Worm (Caenorhabditis elegans) whole organism, L1 larva: ENCODE results near the gene pir-1.

ENCODE experiments used
- C16A3.4 ChIP-seq: fragments of 150-350 bp; optimal IDR thresholded peaks from 2 replicates; lab custom pipeline; 2014; ENCODE audit warnings: missing biosample characterization, missing genetic modification characterization
- Y116A8C.19 ChIP-seq: sonication (generic microtip); optimal IDR thresholded peaks from 2 replicates; lab custom pipeline; 2016; ENCODE audit warnings: missing compliant biosample characterization, missing genetic modification characterization, borderline replicate concordance
- aha-1 ChIP-seq: fragments of 150-350 bp; optimal IDR thresholded peaks from 2 replicates; lab custom pipeline; 2014; ENCODE audit warnings: missing biosample characterization, missing genetic modification characterization
- alr-1 ChIP-seq: fragments of 200-800 bp; sonication (Bioruptor generic); optimal IDR thresholded peaks from 2 replicates; lab custom pipeline; 2018; ENCODE audit warnings: borderline replicate concordance, mild to moderate bottlenecking, missing genetic modification characterization, missing compliant biosample characterization
- ceh-8 ChIP-seq: fragments of 200-800 bp; sonication (Bioruptor generic); optimal IDR thresholded peaks from 2 replicates; lab custom pipeline; 2018; ENCODE audit warnings: mild to moderate bottlenecking, missing genetic modification characterization, moderate library complexity, missing compliant biosample characterization
- ceh-90 ChIP-seq: sonication (generic microtip); optimal IDR thresholded peaks from 2 replicates; lab custom pipeline; 2016; ENCODE audit warnings: missing genetic modification characterization, missing compliant biosample characterization
- ces-1 ChIP-seq: fragments of 150-350 bp; optimal IDR thresholded peaks from 2 replicates; lab custom pipeline; 2014; ENCODE audit warnings: missing biosample characterization, missing genetic modification reagents, missing genetic modification characterization
- dsc-1 ChIP-seq: sonication (generic microtip); optimal IDR thresholded peaks from 2 replicates; lab custom pipeline; 2016; ENCODE audit warnings: mild to moderate bottlenecking, missing genetic modification characterization, missing compliant biosample characterization
- efl-1 ChIP-seq, 4 experiments: fragments of 150-350 bp; optimal IDR thresholded peaks in 3 of 4; peaks in 1 of 4; 1 replicate in 1 of 4; 2 replicates in 3 of 4; lab custom pipeline; 2014; ENCODE audit warnings: missing biosample characterization in 2 of 4, missing genetic modification characterization in 2 of 4, missing genetic modification reagents in 2 of 4
- egl-27 ChIP-seq, 2 experiments: fragments of 150-350 bp in 1 of 2; sonication (generic microtip); optimal IDR thresholded peaks; 3 replicates each; lab custom pipeline; 2017 to 2018; ENCODE audit warnings: missing biosample characterization in 2 of 2, missing genetic modification characterization in 2 of 2, missing genetic modification reagents in 2 of 2
- elt-2 ChIP-seq: sonication (generic microtip); optimal IDR thresholded peaks from 2 replicates; lab custom pipeline; 2016; ENCODE audit warnings: missing genetic modification characterization, mild to moderate bottlenecking, inconsistent platforms, missing compliant biosample characterization, missing genetic modification reagents
- elt-3 ChIP-seq, 6 experiments: fragments of 150-350 bp in 1 of 6; sonication (generic microtip); optimal IDR thresholded peaks; 2 replicates each; lab custom pipeline; 2017 to 2018; ENCODE audit warnings: missing biosample characterization in 6 of 6, missing genetic modification characterization in 6 of 6, inconsistent platforms in 1 of 6
- fkh-4 ChIP-seq: sonication (generic microtip); optimal IDR thresholded peaks from 2 replicates; lab custom pipeline; 2016; ENCODE audit warnings: missing compliant biosample characterization, missing genetic modification characterization, borderline replicate concordance
- hpl-2 ChIP-seq: fragments of 150-350 bp; optimal IDR thresholded peaks from 2 replicates; lab custom pipeline; 2014; ENCODE audit warnings: missing biosample characterization, missing genetic modification reagents, missing genetic modification characterization
- isw-1 ChIP-seq: fragments of 200-800 bp; sonication (Bioruptor generic); IDR thresholded peaks from 2 replicates; pipeline ENCODE4 v1.3.6; 2022; ENCODE audit warnings: missing genetic modification characterization, missing compliant biosample characterization
- lin-13 ChIP-seq: fragments of 150-350 bp; optimal IDR thresholded peaks from 2 replicates; lab custom pipeline; 2014; ENCODE audit warnings: missing biosample characterization, missing genetic modification reagents, missing genetic modification characterization
- lin-14 ChIP-seq: fragments of 200-800 bp; sonication (Bioruptor generic); optimal IDR thresholded peaks from 2 replicates; lab custom pipeline; 2018; ENCODE audit warnings: mild to moderate bottlenecking, missing genetic modification characterization, moderate library complexity, missing compliant biosample characterization
- lin-35 ChIP-seq, 2 experiments: fragments of 150-350 bp; optimal IDR thresholded peaks; 2 replicates each; lab custom pipeline; 2014; ENCODE audit warnings: missing biosample characterization in 2 of 2, missing genetic modification characterization in 2 of 2, missing genetic modification reagents in 2 of 2
- lin-39 ChIP-seq: fragments of 150-350 bp; optimal IDR thresholded peaks from 2 replicates; lab custom pipeline; 2014; ENCODE audit warnings: missing biosample characterization, missing genetic modification reagents, missing genetic modification characterization
- lir-3 ChIP-seq: sonication (generic microtip); optimal IDR thresholded peaks from 2 replicates; lab custom pipeline; 2016; ENCODE audit warnings: mild to moderate bottlenecking, missing genetic modification characterization, moderate library complexity, missing compliant biosample characterization; ENCODE audit not compliant: poor library complexity
- mef-2 ChIP-seq: fragments of 150-350 bp; optimal IDR thresholded peaks from 2 replicates; lab custom pipeline; 2014; ENCODE audit warnings: missing biosample characterization, missing genetic modification characterization
- mep-1 ChIP-seq: fragments of 150-350 bp; optimal IDR thresholded peaks from 2 replicates; lab custom pipeline; 2014; ENCODE audit warnings: missing biosample characterization, missing genetic modification characterization
- nhr-20 ChIP-seq: sonication (generic microtip); optimal IDR thresholded peaks from 2 replicates; lab custom pipeline; 2016; ENCODE audit warnings: mild to moderate bottlenecking, missing genetic modification characterization, missing compliant biosample characterization
- nhr-237 ChIP-seq: fragments of 150-350 bp; optimal IDR thresholded peaks from 2 replicates; lab custom pipeline; 2014; ENCODE audit warnings: missing biosample characterization, missing genetic modification characterization
- nhr-47 ChIP-seq: sonication (generic microtip); optimal IDR thresholded peaks from 2 replicates; lab custom pipeline; 2016; ENCODE audit warnings: mild to moderate bottlenecking, missing genetic modification characterization, moderate library complexity, missing compliant biosample characterization
- nhr-71 ChIP-seq: sonication (generic microtip); optimal IDR thresholded peaks from 2 replicates; lab custom pipeline; 2016; ENCODE audit warnings: mild to moderate bottlenecking, missing genetic modification characterization, moderate library complexity, missing compliant biosample characterization
- nhr-84 ChIP-seq: sonication (generic microtip); optimal IDR thresholded peaks from 2 replicates; lab custom pipeline; 2017; ENCODE audit warnings: missing biosample characterization, missing genetic modification characterization
- nhr-85 ChIP-seq: sonication (generic microtip); peaks from one replicate; lab custom pipeline; 2016; ENCODE audit warnings: missing genetic modification characterization, inconsistent platforms, missing compliant biosample characterization
- nhr-90 ChIP-seq: sonication (generic microtip); optimal IDR thresholded peaks from 2 replicates; lab custom pipeline; 2016; ENCODE audit warnings: mild to moderate bottlenecking, missing genetic modification characterization, missing compliant biosample characterization; ENCODE audit not compliant: poor library complexity
- pax-3 ChIP-seq: fragments of 200-800 bp; sonication (Bioruptor generic); optimal IDR thresholded peaks from 2 replicates; lab custom pipeline; 2018; ENCODE audit warnings: mild to moderate bottlenecking, missing genetic modification characterization, moderate library complexity, missing compliant biosample characterization
- pqm-1 ChIP-seq: sonication (generic microtip); optimal IDR thresholded peaks from 3 replicates; lab custom pipeline; 2017; ENCODE audit warnings: missing biosample characterization, missing genetic modification characterization
- rnt-1 ChIP-seq: sonication (generic microtip); optimal IDR thresholded peaks from 2 replicates; lab custom pipeline; 2016; ENCODE audit warnings: mild to moderate bottlenecking, missing genetic modification characterization, moderate library complexity, missing compliant biosample characterization
- skn-1 ChIP-seq: fragments of 150-350 bp; optimal IDR thresholded peaks from 2 replicates; lab custom pipeline; 2014; ENCODE audit warnings: missing biosample characterization, missing genetic modification characterization
- sox-4 ChIP-seq: sonication (generic microtip); optimal IDR thresholded peaks from 2 replicates; lab custom pipeline; 2016; ENCODE audit warnings: missing genetic modification characterization, missing compliant biosample characterization
- sptf-1 ChIP-seq: fragments of 150-350 bp; optimal IDR thresholded peaks from 2 replicates; lab custom pipeline; 2014; ENCODE audit warnings: missing biosample characterization, missing genetic modification characterization
- sup-37 ChIP-seq: fragments of 200-800 bp; sonication (Bioruptor generic); optimal IDR thresholded peaks from 2 replicates; lab custom pipeline; 2018; ENCODE audit warnings: mild to moderate bottlenecking, missing genetic modification characterization, missing compliant biosample characterization
- tbx-2 ChIP-seq: sonication (generic microtip); optimal IDR thresholded peaks from 2 replicates; lab custom pipeline; 2016; ENCODE audit warnings: missing genetic modification characterization, missing compliant biosample characterization
- tlp-1 ChIP-seq: fragments of 150-350 bp; optimal IDR thresholded peaks from 2 replicates; lab custom pipeline; 2014; ENCODE audit warnings: missing biosample characterization, missing genetic modification characterization
- unc-130 ChIP-seq: fragments of 150-350 bp; optimal IDR thresholded peaks from 2 replicates; lab custom pipeline; 2017; ENCODE audit warnings: missing biosample characterization, missing genetic modification characterization, inconsistent platforms
- unc-62 ChIP-seq: fragments of 150-350 bp; optimal IDR thresholded peaks from 2 replicates; lab custom pipeline; 2014; ENCODE audit warnings: missing biosample characterization, missing genetic modification reagents, missing genetic modification characterization
- unc-86 ChIP-seq: sonication (generic microtip); optimal IDR thresholded peaks from 2 replicates; lab custom pipeline; 2016; ENCODE audit warnings: missing genetic modification characterization, missing compliant biosample characterization
- ztf-11 ChIP-seq, 2 experiments: sonication (generic microtip); optimal IDR thresholded peaks; 2 replicates each; lab custom pipeline; 2016 to 2017; ENCODE audit warnings: missing genetic modification characterization in 2 of 2, missing biosample characterization in 1 of 2, missing compliant biosample characterization in 1 of 2
- ztf-4 ChIP-seq: fragments of 150-350 bp; optimal IDR thresholded peaks from 2 replicates; lab custom pipeline; 2014; ENCODE audit warnings: missing biosample characterization, missing genetic modification characterization

pir-1 gene

ce11 chrII:9156277-9156676, 20.8 kb upstream of the pir-1 start (continued):
- TF ChIP-seq hpl-2 (GFP tag; lab: Kevin White, UChicago) = no peak
- TF ChIP-seq ceh-90 (tag; lab: Kevin White, UChicago) = no peak
- no peak for TF ChIP-seq unc-130 (tag; lab: Kevin White, UChicago)
- TF ChIP-seq C16A3.4 (tag; lab: Kevin White, UChicago) = no peak
- no peak for TF ChIP-seq nhr-47 (tag; lab: Kevin White, UChicago)
- TF ChIP-seq sup-37 (GFP tag; lab: Kevin White, UChicago) = no peak
- no peak for TF ChIP-seq ceh-8 (GFP tag; lab: Kevin White, UChicago)
- no peak for TF ChIP-seq unc-86 (tag; lab: Kevin White, UChicago)
- no peak for TF ChIP-seq dsc-1 (tag; lab: Kevin White, UChicago)
- TF ChIP-seq ces-1 (GFP tag; lab: Kevin White, UChicago) = no peak

- TF ChIP-seq elt-2 (tag; lab: Kevin White, UChicago) (peak; percentile 90), skn-1 (no peak), tlp-1 (peak; percentile 5), lir-3 (tag; lab: Kevin White, UChicago) (no peak), alr-1 (no peak), lin-35 (GFP tag; optimal IDR thresholded peaks at IDR 0.05; lab: Kevin White, UChicago) (peak in 1 of 2 experiments; percentile 3), nhr-90 (tag; lab: Kevin White, UChicago) (peak; percentile 18), nhr-71 (peak; percentile 1), pqm-1 (tag; lab: Kevin White, UChicago) (peak; percentile 60), efl-1 (optimal IDR thresholded peaks at IDR 0.05; lab: Kevin White, UChicago) (no peak), efl-1 (GFP tag; optimal IDR thresholded peaks at IDR 0.05 in 1 of 2; lab: Kevin White, UChicago) (no peak)
Measured at ce11 chrII:9157125-9157524, 20.0 kb upstream of the pir-1 start.

- TF ChIP-seq sox-4 (tag; lab: Kevin White, UChicago) (no peak), ztf-11 (tag; optimal IDR thresholded peaks at IDR 0.05; lab: Kevin White, UChicago) (no peak), nhr-84 (no peak), nhr-237 (no peak), elt-2 (tag; lab: Kevin White, UChicago) (no peak), isw-1 (GFP tag; lab: Robert Waterston, UW) (no peak), egl-27 (tag; optimal IDR thresholded peaks at IDR 0.05; lab: Kevin White, UChicago) (no peak), lin-39 (no peak), ceh-8 (GFP tag; lab: Kevin White, UChicago) (no peak), unc-86 (tag; lab: Kevin White, UChicago) (no peak), Y116A8C.19 (no peak), mef-2 (tag; lab: Kevin White, UChicago) (no peak), unc-130 (tag; lab: Kevin White, UChicago) (no peak), hpl-2 (GFP tag; lab: Kevin White, UChicago) (no peak), unc-62 (GFP tag; lab: Kevin White, UChicago) (no peak), nhr-85 (tag; lab: Kevin White, UChicago) (no peak), lin-13 (GFP tag; lab: Kevin White, UChicago) (no peak), fkh-4 (tag; lab: Kevin White, UChicago) (no peak), tbx-2 (tag; lab: Kevin White, UChicago) (no peak)
Measured at ce11 chrII:9158029-9158428, 19.1 kb upstream of the pir-1 start, which contains the start of gene oac-54. oac-54 (plus strand) TSS chrII:9158111.

ce11 chrII:9160197-9160806, 16.8 kb upstream of the pir-1 start:
- TF ChIP-seq nhr-20 (tag; lab: Kevin White, UChicago) = peak; percentile 78
- TF ChIP-seq efl-1 (optimal IDR thresholded peaks at IDR 0.05; lab: Kevin White, UChicago) = no peak
- peak in 1 of 2 experiments; percentile 87 for TF ChIP-seq efl-1 (GFP tag; optimal IDR thresholded peaks at IDR 0.05 in 1 of 2; lab: Kevin White, UChicago)
- TF ChIP-seq elt-3 (tag; optimal IDR thresholded peaks at IDR 0.05; lab: Kevin White, UChicago) = peak in 5 of 6 experiments; percentile 18 to 96 (median 82)
- TF ChIP-seq unc-130 (tag; lab: Kevin White, UChicago) = peak; percentile 62
- peak in 1 of 2 experiments; percentile 42 for TF ChIP-seq lin-35 (GFP tag; optimal IDR thresholded peaks at IDR 0.05; lab: Kevin White, UChicago)
- peak; percentile 69 for TF ChIP-seq lin-14 (GFP tag; lab: Kevin White, UChicago)
- peak; percentile 90 for TF ChIP-seq skn-1
- no peak for TF ChIP-seq lin-39
- TF ChIP-seq pax-3 (tag; lab: Kevin White, UChicago) = no peak
- no peak for TF ChIP-seq ztf-4 (tag; lab: Kevin White, UChicago)
- peak; percentile 14 for TF ChIP-seq C16A3.4 (tag; lab: Kevin White, UChicago)
- peak; percentile 90 for TF ChIP-seq nhr-85 (tag; lab: Kevin White, UChicago)
- TF ChIP-seq nhr-90 (tag; lab: Kevin White, UChicago) = peak; percentile 65
- TF ChIP-seq sptf-1 (tag; lab: Kevin White, UChicago) = no peak
- TF ChIP-seq aha-1 (tag; lab: Kevin White, UChicago) = peak; percentile 83
- no peak for TF ChIP-seq rnt-1 (tag; lab: Kevin White, UChicago)
- TF ChIP-seq hpl-2 (GFP tag; lab: Kevin White, UChicago) = no peak
- peak; percentile 39 for TF ChIP-seq nhr-47 (tag; lab: Kevin White, UChicago)
- TF ChIP-seq tbx-2 (tag; lab: Kevin White, UChicago) = peak; percentile 34
- TF ChIP-seq mep-1 (tag; lab: Kevin White, UChicago) = peak; percentile 19
